Fruit fly (Drosophila melanogaster) whole organism, prepupa: ENCODE data around the gene Glos.
A peak's percentile ranks its signal among the peaks of the same experiment; 100 is the strongest.

Source experiments
- Blimp-1 ChIP-seq: fragments of 200-800 bp; sonication (Bioruptor generic); optimal IDR thresholded peaks from 3 replicates; lab custom pipeline; 2017; ENCODE audit warnings: missing biosample characterization, missing genetic modification characterization, mild to moderate bottlenecking, moderate library complexity, missing genetic modification reagents
- CG11902 ChIP-seq: fragments of 200-800 bp; sonication (Bioruptor generic); optimal IDR thresholded peaks from 3 replicates; lab custom pipeline; 2016; ENCODE audit warnings: missing biosample characterization, missing genetic modification characterization
- CG15336 ChIP-seq: fragments of 200-800 bp; sonication (Bioruptor generic); IDR thresholded peaks from 2 replicates; pipeline ENCODE4 v1.3.6; 2022; ENCODE audit warnings: missing biosample characterization, missing genetic modification characterization
- CG1621 ChIP-seq: fragments of 200-800 bp; sonication (Bioruptor generic); optimal IDR thresholded peaks from 3 replicates; lab custom pipeline; 2018; ENCODE audit warnings: missing biosample characterization, mild to moderate bottlenecking, missing genetic modification characterization
- CG3032 ChIP-seq: fragments of 200-800 bp; optimal IDR thresholded peaks from 2 replicates; lab custom pipeline; 2019; ENCODE audit warnings: missing biosample characterization, mild to moderate bottlenecking, missing genetic modification characterization, moderate library complexity
- CG31627 ChIP-seq: fragments of 200-800 bp; sonication (Bioruptor generic); optimal IDR thresholded peaks from 3 replicates; lab custom pipeline; 2016; ENCODE audit warnings: missing biosample characterization, missing genetic modification characterization
- CG34406 ChIP-seq: fragments of 200-800 bp; sonication (Bioruptor generic); optimal IDR thresholded peaks from 3 replicates; lab custom pipeline; 2016; ENCODE audit warnings: missing biosample characterization, missing genetic modification characterization
- CG3919 ChIP-seq: fragments of 200-800 bp; sonication (Bioruptor generic); optimal IDR thresholded peaks from 3 replicates; lab custom pipeline; 2016; ENCODE audit warnings: missing biosample characterization, missing genetic modification characterization
- CG6854 ChIP-seq: fragments of 200-800 bp; sonication (Bioruptor generic); optimal IDR thresholded peaks from 2 replicates; lab custom pipeline; 2017; ENCODE audit warnings: missing biosample characterization, mild to moderate bottlenecking, missing genetic modification characterization
- CG9139 ChIP-seq: fragments of 200-800 bp; sonication (Bioruptor generic); optimal IDR thresholded peaks from 3 replicates; lab custom pipeline; 2017; ENCODE audit warnings: missing biosample characterization, mild to moderate bottlenecking, missing genetic modification characterization
- Eip75B ChIP-seq: fragments of 200-800 bp; sonication (Bioruptor generic); optimal IDR thresholded peaks from 3 replicates; lab custom pipeline; 2016; ENCODE audit warnings: missing biosample characterization, missing genetic modification characterization
- Eip78C ChIP-seq: fragments of 200-800 bp; sonication (Bioruptor generic); peaks from one replicate; lab custom pipeline; 2016; ENCODE audit warnings: missing biosample characterization, missing genetic modification characterization
- Hr39 ChIP-seq: fragments of 200-800 bp; sonication (Bioruptor generic); optimal IDR thresholded peaks from 2 replicates; lab custom pipeline; 2016; ENCODE audit warnings: missing biosample characterization, missing genetic modification characterization
- Met ChIP-seq: fragments of 200-800 bp; sonication (Bioruptor generic); optimal IDR thresholded peaks from 3 replicates; lab custom pipeline; 2016; ENCODE audit warnings: missing biosample characterization, missing genetic modification characterization
- achi ChIP-seq: fragments of 200-800 bp; sonication (Bioruptor generic); optimal IDR thresholded peaks from 3 replicates; lab custom pipeline; 2016; ENCODE audit warnings: missing biosample characterization, missing genetic modification characterization
- acj6 ChIP-seq: fragments of 200-800 bp; sonication (Bioruptor generic); optimal IDR thresholded peaks from 3 replicates; lab custom pipeline; 2016; ENCODE audit warnings: missing biosample characterization, missing genetic modification characterization
- cyc ChIP-seq: fragments of 200-800 bp; sonication (Bioruptor generic); optimal IDR thresholded peaks from 3 replicates; lab custom pipeline; 2016; ENCODE audit warnings: missing biosample characterization, missing genetic modification characterization
- eg ChIP-seq: fragments of 200-800 bp; sonication (Bioruptor generic); IDR thresholded peaks from 3 replicates; pipeline ENCODE4 v1.3.6; 2022; ENCODE audit warnings: missing biosample characterization, missing genetic modification characterization
- esn ChIP-seq: fragments of 200-800 bp; sonication (Bioruptor generic); optimal IDR thresholded peaks from 2 replicates; lab custom pipeline; 2016; ENCODE audit warnings: missing biosample characterization, mild to moderate bottlenecking, missing genetic modification characterization, moderate library complexity
- fkh ChIP-seq: fragments of 200-800 bp; sonication (Bioruptor generic); optimal IDR thresholded peaks from 3 replicates; lab custom pipeline; 2017; ENCODE audit warnings: missing biosample characterization, mild to moderate bottlenecking, missing genetic modification characterization, moderate library complexity
- net ChIP-seq: fragments of 200-800 bp; sonication (Bioruptor generic); optimal IDR thresholded peaks from 3 replicates; lab custom pipeline; 2016; ENCODE audit warnings: missing biosample characterization, missing genetic modification characterization
- salr ChIP-seq, 2 experiments: fragments of 200-800 bp; sonication (Bioruptor generic); optimal IDR thresholded peaks; 3 replicates each; lab custom pipeline; 2016 to 2018; ENCODE audit warnings: missing biosample characterization in 2 of 2, missing genetic modification characterization in 2 of 2, mild to moderate bottlenecking in 1 of 2
- ss ChIP-seq, 2 experiments: fragments of 200-800 bp; sonication (Bioruptor generic); optimal IDR thresholded peaks; 2 replicates in 1 of 2; 3 replicates in 1 of 2; lab custom pipeline; 2017 to 2018; ENCODE audit warnings: mild to moderate bottlenecking in 2 of 2, missing biosample characterization in 2 of 2, missing genetic modification characterization in 2 of 2, moderate library complexity in 1 of 2
- svp ChIP-seq: fragments of 200-800 bp; sonication (Bioruptor generic); peaks from one replicate; lab custom pipeline; 2016; ENCODE audit warnings: missing biosample characterization, missing genetic modification characterization

Gene Glos

DNA sequence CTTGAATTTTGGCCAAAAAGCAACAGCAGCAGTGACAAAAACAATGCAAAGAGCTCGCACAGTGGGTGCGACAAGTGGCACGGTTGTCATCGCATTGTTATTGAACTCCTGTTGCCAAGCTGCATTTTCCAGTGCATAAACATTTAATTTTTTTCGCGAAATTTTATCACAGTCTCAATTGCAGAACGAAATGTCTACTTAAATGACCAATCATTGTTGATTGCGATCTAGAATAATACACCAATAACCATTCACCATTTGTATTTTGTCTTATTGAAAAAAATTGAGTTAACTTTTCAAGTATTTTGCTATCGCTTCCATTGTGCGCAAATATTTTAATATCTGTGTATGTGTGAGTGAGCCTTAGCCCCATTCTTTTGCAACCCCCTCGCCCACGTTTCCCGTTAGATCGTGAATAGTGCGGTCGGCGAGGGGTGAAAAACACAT, 13.9 kb downstream of the Glos start (continued):
- no peak for TF ChIP-seq CG3032 (tag; lab: Kevin White, UChicago)
- TF ChIP-seq net (GFP tag; lab: Kevin White, UChicago) = no peak
- TF ChIP-seq ss (GFP tag; optimal IDR thresholded peaks at IDR 0.05; lab: Kevin White, UChicago) = no peak
- no peak for TF ChIP-seq CG11902 (GFP tag; lab: Kevin White, UChicago)
- 0 out of 3 replicates have a peak, but pooled peaks have one; percentile 37 for TF ChIP-seq eg (GFP tag; lab: Robert Waterston, UW)
- no peak for TF ChIP-seq Hr39 (GFP tag; lab: Kevin White, UChicago)
- no peak for TF ChIP-seq CG3919 (GFP tag; lab: Kevin White, UChicago)

DNA sequence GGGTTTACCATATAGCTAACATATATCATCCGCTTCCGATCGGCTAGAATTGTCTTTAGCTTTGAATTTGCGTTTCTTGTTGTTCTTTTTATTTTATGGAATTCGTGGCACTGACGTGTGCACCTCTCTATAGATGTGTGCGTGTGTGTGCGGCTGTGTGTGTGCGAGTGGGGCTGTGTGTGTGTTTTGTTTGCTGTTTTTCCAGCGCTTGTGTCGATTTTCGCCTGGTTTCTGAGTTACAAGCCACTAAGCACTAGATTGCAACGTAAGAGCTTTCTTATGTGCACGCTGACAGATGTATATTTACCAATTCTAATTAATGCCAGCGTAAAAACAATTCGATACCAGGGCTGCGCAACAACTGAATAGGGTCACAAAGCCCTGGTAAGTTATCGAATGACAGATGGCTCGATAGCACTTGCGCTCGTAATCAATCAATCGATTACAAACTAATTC, 28.7 kb downstream of the Glos start, which contains the start of gene lva:
TSS of gene lva (minus strand) at position 363 of the 456 bp plus-strand sequence.
- TF ChIP-seq CG15336 (GFP tag; lab: Robert Waterston, UW) = peak; percentile 37; the same call in 1 of the 2 replicates
- TF ChIP-seq achi (GFP tag; lab: Kevin White, UChicago) = no peak
- TF ChIP-seq eg (GFP tag; lab: Robert Waterston, UW) = peak; percentile 32; the same call in 1 of the 3 replicates
- TF ChIP-seq esn (GFP tag; lab: Kevin White, UChicago) = peak; percentile 12
- TF ChIP-seq, all 60 proteins: peak for 3

DNA sequence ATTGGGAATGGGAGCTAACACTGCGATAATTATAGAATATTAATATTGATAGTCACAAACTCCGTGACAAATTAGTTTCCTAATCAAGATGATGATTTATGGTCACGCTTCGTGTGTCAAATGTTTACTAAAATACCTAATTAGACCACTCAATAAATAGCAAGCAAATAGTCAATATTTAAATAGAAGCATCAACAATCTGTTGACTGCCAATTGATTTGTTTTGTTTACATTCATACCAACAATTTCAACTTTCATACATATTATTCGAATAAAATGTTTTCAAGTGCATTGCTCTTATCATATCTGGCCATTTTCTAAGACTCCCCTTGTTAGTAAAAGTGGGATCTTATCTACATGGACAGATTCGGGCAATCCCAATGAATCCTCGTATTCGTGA, 31.3 kb downstream of the Glos start:
- TF ChIP-seq Eip78C (GFP tag; lab: Kevin White, UChicago) (no peak), CG15336 (GFP tag; lab: Robert Waterston, UW) (no peak), Blimp-1 (GFP tag; lab: Kevin White, UChicago) (no peak), CG6854 (GFP tag; lab: Kevin White, UChicago) (no peak), acj6 (no peak), fkh (GFP tag; lab: Kevin White, UChicago) (no peak)

dm6 chrX:3968346-3969044, 32.2 kb downstream of the Glos start, which contains the start of gene CG6428:
Gene CG6428, minus strand, starts transcription at chrX:3968655.
- TF ChIP-seq CG34406 (GFP tag; lab: Kevin White, UChicago) (no peak), CG1621 (tag; lab: Kevin White, UChicago) (no peak), CG9139 (GFP tag; lab: Kevin White, UChicago) (no peak), eg (GFP tag; lab: Robert Waterston, UW) (no peak), CG3032 (tag; lab: Kevin White, UChicago) (peak; percentile 29), Eip75B (no peak), fkh (GFP tag; lab: Kevin White, UChicago) (peak; percentile 92), Met (no peak), CG31627 (GFP tag; lab: Kevin White, UChicago) (peak; percentile 0), achi (GFP tag; lab: Kevin White, UChicago) (no peak), esn (GFP tag; lab: Kevin White, UChicago) (no peak)

dm6 chrX:3971250-3971649, 34.9 kb downstream of the Glos start, which contains the start of gene CG6414:
Gene CG6414, minus strand, starts transcription at chrX:3971350.
- TF ChIP-seq acj6 = no peak
- peak; percentile 48 for TF ChIP-seq Eip78C (GFP tag; lab: Kevin White, UChicago)
- no peak for TF ChIP-seq fkh (GFP tag; lab: Kevin White, UChicago)
- TF ChIP-seq salr (GFP tag; optimal IDR thresholded peaks at IDR 0.05; lab: Kevin White, UChicago) = no peak
- TF ChIP-seq svp (GFP tag; lab: Kevin White, UChicago) = peak; percentile 49
- no peak for TF ChIP-seq cyc (GFP tag; lab: Kevin White, UChicago)
